Worm (Caenorhabditis elegans): ENCODE measurements around the gene grl-30.
"Not testable (repeated sequence)": the region's sequence is repeated elsewhere in the genome, so short reads cannot be mapped to it uniquely, and the experiment has no call there.

The grl-30 gene

DNA sequence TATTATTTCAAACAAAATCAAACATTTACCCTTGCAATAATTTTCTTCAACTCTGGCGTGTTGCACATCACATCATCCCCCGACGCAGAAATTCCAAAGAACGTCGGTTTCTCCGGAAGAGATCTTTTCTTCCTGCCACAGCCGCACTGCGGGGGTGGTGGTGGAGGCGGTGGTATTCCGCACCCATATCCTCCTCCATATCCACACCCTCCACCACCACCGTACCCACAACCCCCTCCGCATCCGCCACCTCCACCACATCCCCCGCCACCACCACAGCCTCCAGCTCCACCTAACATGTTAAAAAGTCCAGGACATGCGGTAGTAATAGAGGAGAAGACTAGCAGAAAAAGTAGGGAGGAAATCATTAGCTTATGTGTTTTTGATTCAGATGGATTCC lies 1.2 kb upstream of the grl-30 start, which contains the start of gene grl-29:
TSS of gene grl-29 (minus strand) at position 368 of the 400 bp plus-strand sequence.
- TF ChIP-seq unc-39 (tag; optimal IDR thresholded peaks at IDR 0.05) (no peak), ham-2 (GFP tag; optimal IDR thresholded peaks at IDR 0.05) (no peak), M03D4.4 (tag; optimal IDR thresholded peaks at IDR 0.05) (no peak), tbx-8 (GFP tag; optimal IDR thresholded peaks at IDR 0.05) (no peak)

DNA sequence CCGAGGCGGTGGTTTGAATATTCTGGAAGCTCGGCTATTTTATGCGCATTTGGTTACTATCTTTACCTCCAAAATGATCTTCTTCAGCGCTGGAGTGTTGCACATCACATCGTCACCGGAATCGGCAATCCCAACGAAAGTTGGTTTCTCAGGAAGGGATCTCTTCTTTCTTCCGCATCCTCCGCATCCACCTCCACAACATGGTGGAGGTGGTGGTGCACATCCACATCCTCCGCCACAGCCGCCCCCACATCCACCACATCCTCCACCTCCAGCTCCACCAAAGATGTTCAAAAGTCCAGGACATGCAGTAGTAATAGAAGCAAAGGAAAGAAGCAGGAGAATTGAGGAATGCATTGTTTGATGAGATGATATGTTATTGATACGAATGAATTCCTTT lies 1.3 kb downstream of the grl-30 start, which contains the start of gene grl-31:
TSS of gene grl-31 (minus strand) at position 357 of the 400 bp plus-strand sequence.
- TF ChIP-seq nhr-28 (tag; optimal IDR thresholded peaks at IDR 0.05) (no peak), snpc-4 (tag; optimal IDR thresholded peaks at IDR 0.05) (no peak), sptf-1 (tag; optimal IDR thresholded peaks at IDR 0.05) (no peak), unc-39 (tag; optimal IDR thresholded peaks at IDR 0.05) (no peak), ceh-83 (GFP tag; optimal IDR thresholded peaks at IDR 0.05) (no peak), elt-3 (tag; optimal IDR thresholded peaks at IDR 0.05) (no peak), ceh-43 (GFP tag; optimal IDR thresholded peaks at IDR 0.05) (no peak), hlh-1 (tag; optimal IDR thresholded peaks at IDR 0.05) (no peak), sem-2 (GFP tag; optimal IDR thresholded peaks at IDR 0.05) (no peak), lsy-2 (tag; optimal IDR thresholded peaks at IDR 0.05) (no peak), mab-5 (tag; optimal IDR thresholded peaks at IDR 0.05) (no peak)

DNA sequence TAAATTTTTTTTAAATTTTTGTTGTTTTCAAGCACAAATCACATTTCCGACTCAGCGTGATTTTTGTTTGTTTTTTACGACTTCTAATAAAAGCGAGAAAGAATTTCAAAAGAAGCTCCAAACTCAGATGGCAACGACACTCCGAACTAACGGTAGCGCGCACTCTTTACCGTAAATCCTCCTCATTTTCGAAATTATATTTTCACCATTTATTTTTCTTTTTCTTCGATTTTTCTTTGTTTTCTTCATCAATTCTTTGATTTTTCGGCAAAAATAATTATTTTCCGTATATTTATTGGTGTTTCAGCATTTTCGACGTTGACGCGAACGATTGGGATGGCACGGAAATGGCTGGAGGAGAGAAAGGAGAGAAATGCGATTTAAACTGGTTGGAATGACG lies 2.7 kb downstream of the grl-30 start, which contains the start of gene T24A6.1:
TSS of gene T24A6.1 (plus strand) at position 301 of the 400 bp plus-strand sequence.
- not testable (repeated sequence) for TF ChIP-seq mab-5 (tag; optimal IDR thresholded peaks at IDR 0.05); ceh-39 (tag; optimal IDR thresholded peaks at IDR 0.05); ces-1 (GFP tag; optimal IDR thresholded peaks at IDR 0.05)

DNA sequence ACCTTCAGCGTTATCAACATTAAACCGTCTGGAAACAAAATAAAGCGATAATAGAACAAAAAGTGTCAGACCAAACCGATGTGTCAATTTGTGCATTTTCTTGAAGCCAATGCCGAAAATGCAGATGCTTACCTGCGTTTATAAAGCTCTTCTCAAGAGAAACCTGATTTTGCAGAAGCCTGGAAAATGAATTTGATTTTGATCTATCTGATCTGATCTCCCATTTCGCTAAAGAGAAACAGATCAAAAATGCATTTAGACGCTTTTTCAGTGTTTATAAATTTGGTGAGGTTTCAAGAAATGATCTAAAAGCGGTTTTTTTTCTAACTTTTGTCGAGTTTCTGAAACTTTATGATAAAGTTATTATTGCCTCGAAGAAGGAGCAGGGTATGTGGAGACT lies 6.7 kb downstream of the grl-30 start, which contains the start of gene T24A6.16:
TSS of gene T24A6.16 (minus strand) at position 101 of the 400 bp plus-strand sequence.
- not testable (repeated sequence) for TF ChIP-seq bed-3 (GFP tag; optimal IDR thresholded peaks at IDR 0.05); nhr-2 (tag; optimal IDR thresholded peaks at IDR 0.05); nhr-12 (tag; optimal IDR thresholded peaks at IDR 0.05)

DNA sequence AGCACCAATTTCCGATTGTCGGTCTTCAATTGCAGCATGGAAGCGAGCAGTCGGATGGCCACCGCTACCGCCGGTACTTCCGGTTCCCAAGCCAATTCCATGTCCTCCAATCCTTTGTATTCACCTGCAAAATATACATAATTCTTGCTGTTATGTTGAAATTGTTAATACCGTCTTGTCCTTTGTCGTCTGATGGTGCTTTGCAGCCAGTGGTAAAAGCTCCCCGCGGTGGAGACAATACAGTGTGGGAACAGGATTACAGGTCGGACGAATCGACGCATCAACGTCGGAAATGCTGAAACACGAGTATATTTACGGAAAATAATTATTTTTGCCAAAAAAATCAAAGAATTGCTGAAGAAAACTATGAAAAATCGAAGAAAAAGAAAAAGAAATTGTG lies 8.2 kb downstream of the grl-30 start, which contains the start of gene T24A6.17:
TSS of gene T24A6.17 (minus strand) at position 101 of the 400 bp plus-strand sequence.
- not testable (repeated sequence) for TF ChIP-seq nhr-12, ceh-39, snpc-4 (tag; optimal IDR thresholded peaks at IDR 0.05)

DNA sequence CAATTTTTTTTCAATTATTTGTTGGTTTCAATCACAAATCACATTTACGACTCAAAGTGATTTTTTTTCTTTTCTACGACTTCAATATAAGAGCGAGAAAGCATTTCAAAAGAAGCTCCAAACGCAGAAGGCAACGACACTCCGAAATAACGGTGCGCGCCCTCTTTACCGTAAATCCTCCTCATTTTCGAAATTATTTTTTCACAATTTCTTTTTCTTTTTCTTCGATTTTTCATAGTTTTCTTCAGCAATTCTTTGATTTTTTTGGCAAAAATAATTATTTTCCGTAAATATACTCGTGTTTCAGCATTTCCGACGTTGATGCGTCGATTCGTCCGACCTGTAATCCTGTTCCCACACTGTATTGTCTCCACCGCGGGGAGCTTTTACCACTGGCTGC lies 14.6 kb downstream of the grl-30 start, which contains the start of gene F40C5.2:
TSS of gene F40C5.2 (plus strand) at position 301 of the 400 bp plus-strand sequence.
- TF ChIP-seq ces-1, ceh-43, sem-2 (GFP tag; optimal IDR thresholded peaks at IDR 0.05): not testable (repeated sequence)

DNA sequence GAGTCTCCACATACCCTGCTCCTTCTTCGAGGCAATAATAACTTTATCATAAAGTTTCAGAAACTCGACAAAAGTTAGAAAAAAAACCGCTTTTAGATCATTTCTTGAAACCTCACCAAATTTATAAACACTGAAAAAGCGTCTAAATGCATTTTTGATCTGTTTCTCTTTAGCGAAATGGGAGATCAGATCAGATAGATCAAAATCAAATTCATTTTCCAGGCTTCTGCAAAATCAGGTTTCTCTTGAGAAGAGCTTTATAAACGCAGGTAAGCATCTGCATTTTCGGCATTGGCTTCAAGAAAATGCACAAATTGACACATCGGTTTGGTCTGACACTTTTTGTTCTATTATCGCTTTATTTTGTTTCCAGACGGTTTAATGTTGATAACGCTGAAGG lies 16.3 kb downstream of the grl-30 start, which contains the start of gene F40C5.1:
TSS of gene F40C5.1 (plus strand) at position 301 of the 400 bp plus-strand sequence.
- not testable (repeated sequence) for TF ChIP-seq sem-2 (GFP tag; optimal IDR thresholded peaks at IDR 0.05); hlh-1 (tag; optimal IDR thresholded peaks at IDR 0.05); zip-8 (tag; optimal IDR thresholded peaks at IDR 0.05)

DNA sequence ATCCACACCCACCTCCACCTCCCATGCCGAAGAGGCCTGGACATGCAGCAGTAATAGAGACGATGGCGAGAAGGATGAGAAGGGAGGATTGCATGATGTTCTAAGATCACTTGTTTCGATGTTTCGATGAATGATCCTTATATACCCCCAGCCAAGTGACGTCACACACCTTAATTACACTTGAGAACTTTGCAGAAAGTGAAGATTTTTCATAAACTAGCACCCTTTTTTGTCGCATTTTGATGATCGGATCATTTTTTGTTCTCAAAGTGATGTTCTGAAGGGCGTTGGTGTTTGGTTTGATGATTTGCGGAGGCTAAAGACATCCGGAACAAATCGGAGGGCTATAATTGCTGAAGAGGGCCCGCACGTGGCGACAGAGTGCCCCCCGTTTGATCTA lies 19.7 kb downstream of the grl-30 start, which contains the start of gene grl-27:
TSS of gene grl-27 (minus strand) at position 101 of the 400 bp plus-strand sequence.
- TF ChIP-seq elt-3 (tag; optimal IDR thresholded peaks at IDR 0.05) (no peak), sem-2 (GFP tag; optimal IDR thresholded peaks at IDR 0.05) (no peak), flh-1 (GFP tag; optimal IDR thresholded peaks at IDR 0.05) (no peak), cnd-1 (tag; optimal IDR thresholded peaks at IDR 0.05) (no peak), M03D4.4 (tag; optimal IDR thresholded peaks at IDR 0.05) (no peak), ceh-43 (GFP tag; optimal IDR thresholded peaks at IDR 0.05) (no peak), tbx-8 (GFP tag; optimal IDR thresholded peaks at IDR 0.05) (no peak), mls-2 (tag; optimal IDR thresholded peaks at IDR 0.05) (no peak), lsy-2 (tag; optimal IDR thresholded peaks at IDR 0.05) (no peak)
